Worm (Caenorhabditis elegans) whole organism, L2 larva: ENCODE measurements around the gene K01A6.5.

Experiments
- C34F6.9 ChIP-seq: fragments of 150-350 bp; optimal IDR thresholded peaks from 2 replicates; lab custom pipeline; 2014; ENCODE audit warnings: missing biosample characterization, missing genetic modification characterization
- F13H6.1 ChIP-seq: sonication (generic microtip); optimal IDR thresholded peaks from 2 replicates; lab custom pipeline; 2016; ENCODE audit warnings: missing genetic modification characterization, missing compliant biosample characterization
- Y55F3AM.14 ChIP-seq: fragments of 200-800 bp; sonication (Bioruptor generic); optimal IDR thresholded peaks from 2 replicates; lab custom pipeline; 2018; ENCODE audit warnings: mild to moderate bottlenecking, missing genetic modification characterization, missing compliant biosample characterization
- ama-1 ChIP-seq: fragments of 150-350 bp; optimal IDR thresholded peaks from 2 replicates; lab custom pipeline; 2018; ENCODE audit warnings: inconsistent platforms
- ceh-16 ChIP-seq: fragments of 150-350 bp; optimal IDR thresholded peaks from 2 replicates; lab custom pipeline; 2014; ENCODE audit warnings: missing biosample characterization, missing genetic modification characterization
- ceh-82 ChIP-seq: fragments of 150-350 bp; optimal IDR thresholded peaks from 2 replicates; lab custom pipeline; 2014; ENCODE audit warnings: missing biosample characterization, missing genetic modification characterization
- crh-2 ChIP-seq: sonication (generic microtip); optimal IDR thresholded peaks from 2 replicates; lab custom pipeline; 2017; ENCODE audit warnings: missing biosample characterization, missing genetic modification characterization
- elt-1 ChIP-seq: fragments of 150-350 bp; optimal IDR thresholded peaks from 2 replicates; lab custom pipeline; 2014; ENCODE audit warnings: missing biosample characterization, missing genetic modification characterization
- fos-1 ChIP-seq: fragments of 150-350 bp; optimal IDR thresholded peaks from 2 replicates; lab custom pipeline; 2014; ENCODE audit warnings: missing biosample characterization, missing genetic modification characterization
- gmeb-1 ChIP-seq: fragments of 150-350 bp; optimal IDR thresholded peaks from 2 replicates; lab custom pipeline; 2014; ENCODE audit warnings: missing biosample characterization, missing genetic modification characterization
- lin-13 ChIP-seq: fragments of 150-350 bp; optimal IDR thresholded peaks from 2 replicates; lab custom pipeline; 2014; ENCODE audit warnings: missing biosample characterization, missing genetic modification reagents, missing genetic modification characterization
- lin-39 ChIP-seq: fragments of 150-350 bp; optimal IDR thresholded peaks from 2 replicates; lab custom pipeline; 2014; ENCODE audit warnings: missing biosample characterization, missing genetic modification reagents, missing genetic modification characterization
- lsy-2 ChIP-seq, 2 experiments: fragments of 150-350 bp in 1 of 2; sonication (generic microtip) in 1 of 2; optimal IDR thresholded peaks; 2 replicates each; lab custom pipeline; 2014 to 2017; ENCODE audit warnings: missing biosample characterization in 2 of 2, missing genetic modification characterization in 2 of 2
- mab-5 ChIP-seq: fragments of 150-350 bp; optimal IDR thresholded peaks from 2 replicates; lab custom pipeline; 2014; ENCODE audit warnings: missing biosample characterization, missing genetic modification characterization
- mbf-1 ChIP-seq: sonication (generic microtip); optimal IDR thresholded peaks from 2 replicates; lab custom pipeline; 2017; ENCODE audit warnings: missing biosample characterization, missing genetic modification characterization
- mdl-1 ChIP-seq, 2 experiments: fragments of 150-350 bp in 1 of 2; sonication (generic microtip) in 1 of 2; optimal IDR thresholded peaks; 2 replicates each; lab custom pipeline; 2017; ENCODE audit warnings: missing biosample characterization in 2 of 2, missing genetic modification characterization in 2 of 2
- nhr-10 ChIP-seq: sonication (generic microtip); optimal IDR thresholded peaks from 2 replicates; lab custom pipeline; 2017; ENCODE audit warnings: missing biosample characterization, missing genetic modification characterization
- nhr-11 ChIP-seq: fragments of 150-350 bp; optimal IDR thresholded peaks from 2 replicates; lab custom pipeline; 2014; ENCODE audit warnings: missing biosample characterization, missing genetic modification characterization
- nhr-129 ChIP-seq: fragments of 150-350 bp; optimal IDR thresholded peaks from 2 replicates; lab custom pipeline; 2014; ENCODE audit warnings: missing biosample characterization, missing genetic modification characterization
- nhr-21 ChIP-seq: fragments of 150-350 bp; optimal IDR thresholded peaks from 2 replicates; lab custom pipeline; 2014; ENCODE audit warnings: missing biosample characterization, missing genetic modification characterization
- nhr-23 ChIP-seq: fragments of 150-350 bp; optimal IDR thresholded peaks from 2 replicates; lab custom pipeline; 2014; ENCODE audit warnings: missing biosample characterization, missing genetic modification reagents, missing genetic modification characterization
- nhr-6 ChIP-seq: fragments of 150-350 bp; optimal IDR thresholded peaks from 2 replicates; lab custom pipeline; 2014; ENCODE audit warnings: missing biosample characterization, missing genetic modification characterization
- skn-1 ChIP-seq: sonication (generic microtip); optimal IDR thresholded peaks from 2 replicates; lab custom pipeline; 2017; ENCODE audit warnings: missing biosample characterization, missing genetic modification characterization
- sma-3 ChIP-seq: sonication (generic microtip); optimal IDR thresholded peaks from 2 replicates; lab custom pipeline; 2016; ENCODE audit warnings: missing genetic modification reagents, missing genetic modification characterization, missing compliant biosample characterization
- snpc-4 ChIP-seq: fragments of 150-350 bp; optimal IDR thresholded peaks from 2 replicates; lab custom pipeline; 2014; ENCODE audit warnings: missing biosample characterization, missing genetic modification characterization
- unc-39 ChIP-seq: fragments of 150-350 bp; optimal IDR thresholded peaks from 2 replicates; lab custom pipeline; 2014; ENCODE audit warnings: missing biosample characterization, missing genetic modification characterization
- unc-55 ChIP-seq: fragments of 150-350 bp; sonication (generic microtip); optimal IDR thresholded peaks from 3 replicates; lab custom pipeline; 2014; ENCODE audit warnings: missing biosample characterization, missing genetic modification reagents, missing genetic modification characterization
- unc-62 ChIP-seq: fragments of 150-350 bp; optimal IDR thresholded peaks from 2 replicates; lab custom pipeline; 2014; ENCODE audit warnings: missing biosample characterization, missing genetic modification reagents, missing genetic modification characterization
- zag-1 ChIP-seq: fragments of 150-350 bp; optimal IDR thresholded peaks from 2 replicates; lab custom pipeline; 2014; ENCODE audit warnings: missing biosample characterization, missing genetic modification characterization
- ztf-1 ChIP-seq: fragments of 200-800 bp; sonication (Bioruptor generic); conservative IDR thresholded peaks from 2 replicates; pipeline ENCODE4 v1.3.6; 2022; ENCODE audit warnings: missing genetic modification characterization, missing compliant biosample characterization
- ztf-11 ChIP-seq: sonication (generic microtip); optimal IDR thresholded peaks from 2 replicates; lab custom pipeline; 2017; ENCODE audit warnings: missing biosample characterization, missing genetic modification characterization

K01A6.5 gene

ce11 chrIV:11700752-11701151, 41.8 kb upstream of the K01A6.5 start, which contains the start of gene dpy-20:
TSS of gene dpy-20 (minus strand) at chrIV:11700852.
- TF ChIP-seq ceh-16 (tag; lab: Kevin White, UChicago) (no peak), zag-1 (tag; lab: Kevin White, UChicago) (no peak), unc-39 (tag; lab: Kevin White, UChicago) (no peak), elt-1 (no peak), mdl-1 (tag; optimal IDR thresholded peaks at IDR 0.05; lab: Kevin White, UChicago) (no peak), sma-3 (GFP tag; lab: Kevin White, UChicago) (no peak), ztf-1 (GFP tag; lab: Robert Waterston, UW) (no peak)
- TF ChIP-seq, all 48 proteins: peak for 0

ce11 chrIV:11701878-11702277, 40.6 kb upstream of the K01A6.5 start:
- peak; percentile 66 for TF ChIP-seq nhr-21
- TF ChIP-seq nhr-23 (tag; lab: Kevin White, UChicago), result no peak
- TF ChIP-seq lin-13 (GFP tag; lab: Kevin White, UChicago), result no peak

- TF ChIP-seq sma-3 (GFP tag; lab: Kevin White, UChicago), result no peak
- TF ChIP-seq nhr-10, result no peak
- no peak for TF ChIP-seq ztf-1 (GFP tag; lab: Robert Waterston, UW)
- TF ChIP-seq Y55F3AM.14 (GFP tag; lab: Kevin White, UChicago), result no peak
- no peak for TF ChIP-seq crh-2 (tag; lab: Kevin White, UChicago)
- no peak for TF ChIP-seq nhr-129 (tag; lab: Kevin White, UChicago)
- TF ChIP-seq unc-62 (GFP tag; lab: Kevin White, UChicago), result no peak
- no peak for TF ChIP-seq mab-5 (tag; lab: Kevin White, UChicago)
- no peak for TF ChIP-seq fos-1 (tag; lab: Kevin White, UChicago)
- no peak for TF ChIP-seq ztf-11 (tag; lab: Kevin White, UChicago)
- no peak for TF ChIP-seq skn-1 (tag; lab: Kevin White, UChicago)
- no peak for TF ChIP-seq unc-55 (GFP tag; lab: Kevin White, UChicago)
- TF ChIP-seq mbf-1 (tag; lab: Kevin White, UChicago), result no peak
- no peak for TF ChIP-seq ceh-82 (tag; lab: Kevin White, UChicago)
- no peak for TF ChIP-seq lin-39
- no peak for TF ChIP-seq mdl-1 (tag; optimal IDR thresholded peaks at IDR 0.05; lab: Kevin White, UChicago)
- TF ChIP-seq lsy-2 (tag; optimal IDR thresholded peaks at IDR 0.05; lab: Kevin White, UChicago), result no peak
- TF ChIP-seq ama-1, result no peak
- TF ChIP-seq unc-39 (tag; lab: Kevin White, UChicago), result no peak
Measured at ce11 chrIV:11703685-11704296, 38.7 kb upstream of the K01A6.5 start, which contains the start of the genes T22B3.3 and alg-3. TSS of gene T22B3.3 (minus strand) at chrIV:11703785. TSS of gene alg-3 (plus strand) at chrIV:11704246.

- no peak for TF ChIP-seq ama-1
- no peak for TF ChIP-seq gmeb-1 (tag; lab: Kevin White, UChicago)
- TF ChIP-seq lsy-2 (tag; optimal IDR thresholded peaks at IDR 0.05; lab: Kevin White, UChicago), result peak in 1 of 2 experiments; percentile 2
- TF ChIP-seq nhr-129 (tag; lab: Kevin White, UChicago), result peak; percentile 58
- TF ChIP-seq F13H6.1 (tag; lab: Kevin White, UChicago), result peak; percentile 58
- TF ChIP-seq C34F6.9 (tag; lab: Kevin White, UChicago), result peak; percentile 35
- no peak for TF ChIP-seq ceh-16 (tag; lab: Kevin White, UChicago)
- TF ChIP-seq mbf-1 (tag; lab: Kevin White, UChicago), result no peak
- no peak for TF ChIP-seq lin-39
- TF ChIP-seq sma-3 (GFP tag; lab: Kevin White, UChicago), result no peak
- no peak for TF ChIP-seq nhr-6
Measured at ce11 chrIV:11710331-11710730, 32.2 kb upstream of the K01A6.5 start.

ce11 chrIV:11713289-11713688, 29.2 kb upstream of the K01A6.5 start:
- peak; percentile 23 for TF ChIP-seq unc-55 (GFP tag; lab: Kevin White, UChicago)
- no peak for TF ChIP-seq crh-2 (tag; lab: Kevin White, UChicago)
- peak; percentile 47 for TF ChIP-seq mab-5 (tag; lab: Kevin White, UChicago)

ce11 chrIV:11714739-11715138, 27.8 kb upstream of the K01A6.5 start, which contains the start of gene magi-1:
TSS of gene magi-1 (plus strand) at chrIV:11715039.
- TF ChIP-seq snpc-4 (no peak), nhr-11 (tag; lab: Kevin White, UChicago) (no peak)
